Fruit fly (Drosophila melanogaster) whole organism, pupa: Measurements from ENCODE around the gene vib.

ENCODE experiments used
- CG10348 ChIP-seq: fragments of 200-800 bp; sonication (Bioruptor generic); IDR thresholded peaks from 2 replicates; pipeline ENCODE4 v1.3.6; 2022; ENCODE audit warnings: missing biosample characterization, missing genetic modification characterization
- CG12605 ChIP-seq: fragments of 200-800 bp; sonication (Bioruptor generic); IDR thresholded peaks from 2 replicates; pipeline ENCODE4 v1.3.6; 2022; ENCODE audit warnings: missing biosample characterization, missing genetic modification characterization
- CG13204 ChIP-seq: fragments of 200-800 bp; sonication (Bioruptor generic); optimal IDR thresholded peaks from 2 replicates; lab custom pipeline; 2018; ENCODE audit warnings: missing biosample characterization, mild to moderate bottlenecking, missing genetic modification characterization, moderate library complexity
- CG14655 ChIP-seq: fragments of 200-800 bp; sonication (Bioruptor generic); optimal IDR thresholded peaks from 3 replicates; lab custom pipeline; 2017; ENCODE audit warnings: mild to moderate bottlenecking, missing biosample characterization, missing genetic modification reagents, missing genetic modification characterization
- CG15710 ChIP-seq: fragments of 200-800 bp; sonication (Bioruptor generic); optimal IDR thresholded peaks from 2 replicates; lab custom pipeline; 2018; ENCODE audit warnings: missing biosample characterization, mild to moderate bottlenecking, missing genetic modification characterization, moderate library complexity
- CG17806 ChIP-seq: fragments of 200-800 bp; sonication (Bioruptor generic); optimal IDR thresholded peaks from 2 replicates; lab custom pipeline; 2018; ENCODE audit warnings: missing biosample characterization, mild to moderate bottlenecking, missing genetic modification characterization, moderate library complexity
- CG32121 ChIP-seq: fragments of 200-800 bp; sonication (Bioruptor generic); IDR thresholded peaks from 2 replicates; pipeline ENCODE4 v1.3.6; 2022; ENCODE audit warnings: missing biosample characterization, missing genetic modification characterization
- CG34367 ChIP-seq: fragments of 200-800 bp; sonication (Bioruptor generic); optimal IDR thresholded peaks from 2 replicates; lab custom pipeline; 2018; ENCODE audit warnings: missing biosample characterization, mild to moderate bottlenecking, missing genetic modification characterization
- CG4496 ChIP-seq: fragments of 200-800 bp; sonication (Bioruptor generic); IDR thresholded peaks from 3 replicates; pipeline ENCODE4 v1.3.6; 2022; ENCODE audit warnings: missing biosample characterization, missing genetic modification characterization
- CG8159 ChIP-seq: fragments of 200-800 bp; sonication (Bioruptor generic); optimal IDR thresholded peaks from 3 replicates; lab custom pipeline; 2018; ENCODE audit warnings: missing biosample characterization, mild to moderate bottlenecking, missing genetic modification characterization, moderate library complexity
- CG8301 ChIP-seq: fragments of 200-800 bp; sonication (Bioruptor generic); optimal IDR thresholded peaks from 2 replicates; lab custom pipeline; 2018; ENCODE audit warnings: missing biosample characterization, mild to moderate bottlenecking, missing genetic modification characterization
- CG9948 ChIP-seq: fragments of 200-800 bp; sonication (Bioruptor generic); optimal IDR thresholded peaks from 2 replicates; lab custom pipeline; 2018; ENCODE audit warnings: missing biosample characterization, mild to moderate bottlenecking, missing genetic modification characterization, moderate library complexity
- D1 ChIP-seq: fragments of 200-800 bp; sonication (Bioruptor generic); optimal IDR thresholded peaks from 2 replicates; lab custom pipeline; 2018; ENCODE audit warnings: missing biosample characterization, mild to moderate bottlenecking, missing genetic modification characterization, moderate library complexity
- EcR ChIP-seq: fragments of 200-800 bp; sonication (Bioruptor generic); optimal IDR thresholded peaks from 3 replicates; lab custom pipeline; 2019; ENCODE audit warnings: missing biosample characterization, missing genetic modification characterization, mild to moderate bottlenecking, moderate library complexity, missing genetic modification reagents
- Ets98B ChIP-seq: fragments of 200-800 bp; sonication (Bioruptor generic); IDR thresholded peaks from 2 replicates; pipeline ENCODE4 v1.3.6; 2022; ENCODE audit warnings: missing biosample characterization, missing genetic modification characterization
- Pif1A ChIP-seq: fragments of 200-800 bp; sonication (Bioruptor generic); optimal IDR thresholded peaks from 3 replicates; lab custom pipeline; 2016; ENCODE audit warnings: missing biosample characterization, missing genetic modification characterization
- Pif1B ChIP-seq: fragments of 200-800 bp; sonication (Bioruptor generic); optimal IDR thresholded peaks from 3 replicates; lab custom pipeline; 2016; ENCODE audit warnings: missing biosample characterization, missing genetic modification characterization
- Snoo ChIP-seq: fragments of 200-800 bp; sonication (Bioruptor generic); optimal IDR thresholded peaks from 3 replicates; lab custom pipeline; 2017; ENCODE audit warnings: missing biosample characterization, mild to moderate bottlenecking, missing genetic modification characterization, inconsistent platforms
- fd96Ca ChIP-seq: fragments of 200-800 bp; sonication (Bioruptor generic); IDR thresholded peaks from 3 replicates; pipeline ENCODE4 v1.3.6; 2022; ENCODE audit warnings: missing biosample characterization, missing genetic modification characterization
- gl ChIP-seq: fragments of 200-800 bp; sonication (Bioruptor generic); optimal IDR thresholded peaks from 2 replicates; lab custom pipeline; 2018; ENCODE audit warnings: missing biosample characterization, mild to moderate bottlenecking, missing genetic modification characterization
- rn ChIP-seq: fragments of 200-800 bp; sonication (Bioruptor generic); IDR thresholded peaks from 2 replicates; pipeline ENCODE4 v1.3.6; 2022; ENCODE audit warnings: missing biosample characterization, missing genetic modification characterization

The vib gene

dm6 chr3R:19256477-19256876 is 30.0 kb upstream of the vib start, which contains the start of gene CG14280:
Gene CG14280, plus strand, starts transcription at chr3R:19256777.
- TF ChIP-seq CG13204 (GFP tag; lab: Kevin White, UChicago), result no peak
- no peak for TF ChIP-seq CG34367
- TF ChIP-seq CG15710 (tag; lab: Kevin White, UChicago), result no peak
- no peak for TF ChIP-seq gl (tag; lab: Kevin White, UChicago)
- no peak for TF ChIP-seq CG4496 (GFP tag; lab: Robert Waterston, UW)

- TF ChIP-seq gl (tag; lab: Kevin White, UChicago), result peak; percentile 29
- no peak for TF ChIP-seq CG10348 (GFP tag; lab: Robert Waterston, UW)
- TF ChIP-seq CG14655 (GFP tag; lab: Kevin White, UChicago), result peak; percentile 82
- peak; percentile 76 for TF ChIP-seq CG4496 (GFP tag; lab: Robert Waterston, UW)
- peak; percentile 20 for TF ChIP-seq Snoo (tag; lab: Kevin White, UChicago)
- peak; percentile 37 for TF ChIP-seq Pif1A (GFP tag; lab: Kevin White, UChicago)
- TF ChIP-seq EcR, result no peak
- peak; percentile 50 for TF ChIP-seq CG32121 (GFP tag; lab: Robert Waterston, UW)
- peak; percentile 25 for TF ChIP-seq Pif1B (GFP tag; lab: Kevin White, UChicago)
- TF ChIP-seq CG17806 (tag; lab: Kevin White, UChicago), result peak; percentile 66
- TF ChIP-seq CG8159, result peak; percentile 55
- TF ChIP-seq CG8301 (tag; lab: Kevin White, UChicago), result peak; percentile 77
- TF ChIP-seq CG34367, result peak; percentile 49
- TF ChIP-seq rn (GFP tag; lab: Robert Waterston, UW), result peak; percentile 32; the same call in 1 of the 2 replicates
- TF ChIP-seq D1 (tag; lab: Kevin White, UChicago), result no peak
- peak; percentile 50 for TF ChIP-seq Ets98B (GFP tag; lab: Robert Waterston, UW)
- no peak for TF ChIP-seq CG13204 (GFP tag; lab: Kevin White, UChicago)
- TF ChIP-seq CG15710 (tag; lab: Kevin White, UChicago), result peak; percentile 66
- peak; percentile 41; the same call in 1 of the 2 replicates for TF ChIP-seq CG12605 (GFP tag; lab: Robert Waterston, UW)
- peak; percentile 61 for TF ChIP-seq CG9948
- peak; percentile 81 for TF ChIP-seq fd96Ca (GFP tag; lab: Robert Waterston, UW)
- TF ChIP-seq, all 21 proteins: peak for 17
Observed at dm6 chr3R:19255255-19255654, 28.8 kb upstream of the vib start.

- TF ChIP-seq CG13204 (GFP tag; lab: Kevin White, UChicago), result peak; percentile 61
- no peak for TF ChIP-seq CG10348 (GFP tag; lab: Robert Waterston, UW)
- TF ChIP-seq CG32121 (GFP tag; lab: Robert Waterston, UW), result no peak
- no peak for TF ChIP-seq D1 (tag; lab: Kevin White, UChicago)
- TF ChIP-seq Pif1B (GFP tag; lab: Kevin White, UChicago), result no peak
- TF ChIP-seq gl (tag; lab: Kevin White, UChicago), result peak; percentile 23
- no peak for TF ChIP-seq Snoo (tag; lab: Kevin White, UChicago)
- no peak for TF ChIP-seq CG15710 (tag; lab: Kevin White, UChicago)
Observed at dm6 chr3R:19253975-19254374, 27.5 kb upstream of the vib start.

dm6 chr3R:19250063-19250462 is 23.6 kb upstream of the vib start:
- no peak for TF ChIP-seq Snoo (tag; lab: Kevin White, UChicago)

dm6 chr3R:19248036-19248435 is 21.6 kb upstream of the vib start, which contains the start of gene CG5217:
Gene CG5217, minus strand, starts transcription at chr3R:19248136.
- TF ChIP-seq gl (tag; lab: Kevin White, UChicago) (no peak), CG15710 (tag; lab: Kevin White, UChicago) (no peak), EcR (no peak), CG8301 (tag; lab: Kevin White, UChicago) (no peak), CG13204 (GFP tag; lab: Kevin White, UChicago) (no peak), rn (GFP tag; lab: Robert Waterston, UW) (no peak), CG4496 (GFP tag; lab: Robert Waterston, UW) (no peak)
- TF ChIP-seq, all 21 proteins: peak for 0

dm6 chr3R:19246080-19246637 is 19.7 kb upstream of the vib start, which contains the start of gene unc79:
Gene unc79, minus strand, starts transcription at chr3R:19246130.
- no peak for TF ChIP-seq CG8301 (tag; lab: Kevin White, UChicago)
- TF ChIP-seq CG17806 (tag; lab: Kevin White, UChicago), result no peak
- peak; percentile 98 for TF ChIP-seq CG12605 (GFP tag; lab: Robert Waterston, UW)
- no peak for TF ChIP-seq CG34367
- TF ChIP-seq Ets98B (GFP tag; lab: Robert Waterston, UW), result no peak

- TF ChIP-seq CG12605 (GFP tag; lab: Robert Waterston, UW) (no peak), EcR (no peak), Pif1A (GFP tag; lab: Kevin White, UChicago) (no peak), fd96Ca (GFP tag; lab: Robert Waterston, UW) (no peak), CG8159 (no peak), CG14655 (GFP tag; lab: Kevin White, UChicago) (no peak), D1 (tag; lab: Kevin White, UChicago) (no peak), CG8301 (tag; lab: Kevin White, UChicago) (no peak), CG10348 (GFP tag; lab: Robert Waterston, UW) (no peak), CG32121 (GFP tag; lab: Robert Waterston, UW) (no peak)
Observed at dm6 chr3R:19245399-19245798, 18.9 kb upstream of the vib start.
